Fruit fly (Drosophila melanogaster): Measurements from ENCODE around the gene CG4768.

CG4768 gene

dm6 chrX:16783141-16783715, 8.7 kb upstream of the CG4768 start, which contains the start of gene if:
Gene if (minus strand): TSS chrX:16783434.
- TF ChIP-seq tai (GFP tag; optimal IDR thresholded peaks at IDR 0.05) (no peak), CG9705 (GFP tag; optimal IDR thresholded peaks at IDR 0.05) (no peak), Dif (GFP tag; optimal IDR thresholded peaks at IDR 0.05; ENCODE audit: partially characterized antibody) (no peak), psq (GFP tag; optimal IDR thresholded peaks at IDR 0.05) (no peak), br (GFP tag; optimal IDR thresholded peaks at IDR 0.05) (no peak), Rel (GFP tag; optimal IDR thresholded peaks at IDR 0.05) (no peak), Rel (tag; optimal IDR thresholded peaks at IDR 0.05) (no peak)

- TF ChIP-seq pan (optimal IDR thresholded peaks at IDR 0.05) (no peak), Hnf4 (GFP tag; optimal IDR thresholded peaks at IDR 0.05) (no peak), Sp1 (GFP tag; optimal IDR thresholded peaks at IDR 0.05) (no peak), Rel (GFP tag; optimal IDR thresholded peaks at IDR 0.05) (no peak), Rel (tag; optimal IDR thresholded peaks at IDR 0.05) (no peak), N (GFP tag; optimal IDR thresholded peaks at IDR 0.05) (no peak), lola (GFP tag; optimal IDR thresholded peaks at IDR 0.05) (no peak), dmrt93B (GFP tag; optimal IDR thresholded peaks at IDR 0.05) (no peak), psq (GFP tag; optimal IDR thresholded peaks at IDR 0.05) (no peak), foxo (GFP tag; optimal IDR thresholded peaks at IDR 0.05) (no peak), CG9705 (GFP tag; optimal IDR thresholded peaks at IDR 0.05) (no peak), woc (GFP tag; optimal IDR thresholded peaks at IDR 0.05) (no peak), ey (GFP tag; optimal IDR thresholded peaks at IDR 0.05) (no peak), fru (GFP tag; optimal IDR thresholded peaks at IDR 0.05) (no peak), Vsx2 (GFP tag; optimal IDR thresholded peaks at IDR 0.05; ENCODE audit: partially characterized antibody) (no peak), sage (GFP tag; optimal IDR thresholded peaks at IDR 0.05) (no peak), h (GFP tag; optimal IDR thresholded peaks at IDR 0.05) (no peak), tai (GFP tag; optimal IDR thresholded peaks at IDR 0.05) (no peak), OdsH (GFP tag; optimal IDR thresholded peaks at IDR 0.05) (no peak), Jra (GFP tag; optimal IDR thresholded peaks at IDR 0.05) (no peak)
Measured at dm6 chrX:16783743-16784142, 8.2 kb upstream of the CG4768 start, which contains the start of gene mRpL22. Gene mRpL22 (plus strand): TSS chrX:16783933.

dm6 chrX:16786860-16787415, 5.0 kb upstream of the CG4768 start, which contains the start of the genes CG9609 and Sap30:
Gene CG9609 (minus strand): TSS chrX:16787008.
Gene Sap30 (plus strand): TSS chrX:16787283.
- TF ChIP-seq ey (GFP tag; optimal IDR thresholded peaks at IDR 0.05), result no peak
- TF ChIP-seq Sp1 (GFP tag; optimal IDR thresholded peaks at IDR 0.05), result no peak
- TF ChIP-seq Hr83 (GFP tag; optimal IDR thresholded peaks at IDR 0.05; ENCODE audit: poor library complexity, severe bottlenecking), result peak; percentile 28
- TF ChIP-seq sage (GFP tag; optimal IDR thresholded peaks at IDR 0.05), result no peak
- peak; percentile 24 for TF ChIP-seq Hnf4 (GFP tag; optimal IDR thresholded peaks at IDR 0.05)
- no peak for TF ChIP-seq rgr (GFP tag; optimal IDR thresholded peaks at IDR 0.05)
- no peak for TF ChIP-seq tai (GFP tag; optimal IDR thresholded peaks at IDR 0.05)

dm6 chrX:16787416-16787900, 4.5 kb upstream of the CG4768 start:
- TF ChIP-seq Rel (GFP tag; optimal IDR thresholded peaks at IDR 0.05), result no peak
- no peak for TF ChIP-seq Rel (tag; optimal IDR thresholded peaks at IDR 0.05)
- TF ChIP-seq psq (GFP tag; optimal IDR thresholded peaks at IDR 0.05), result peak; percentile 63
- TF ChIP-seq foxo (GFP tag; optimal IDR thresholded peaks at IDR 0.05), result peak in 1 of 2 experiments; percentile 18
- no peak for TF ChIP-seq rgr (GFP tag; optimal IDR thresholded peaks at IDR 0.05)
- no peak for TF ChIP-seq tai (GFP tag; optimal IDR thresholded peaks at IDR 0.05)
- TF ChIP-seq N (GFP tag; optimal IDR thresholded peaks at IDR 0.05), result no peak
- no peak for TF ChIP-seq Dfd (GFP tag; optimal IDR thresholded peaks at IDR 0.05)
- TF ChIP-seq Abd-B (GFP tag; optimal IDR thresholded peaks at IDR 0.05), result no peak
- TF ChIP-seq CG9705 (GFP tag; optimal IDR thresholded peaks at IDR 0.05), result no peak
- no peak for TF ChIP-seq h (GFP tag; optimal IDR thresholded peaks at IDR 0.05)
- no peak for TF ChIP-seq OdsH (GFP tag; optimal IDR thresholded peaks at IDR 0.05)
- TF ChIP-seq dl (GFP tag; optimal IDR thresholded peaks at IDR 0.05; ENCODE audit: insufficient read depth in 1 of 2, partially characterized antibody in 2 of 2), result no peak
- TF ChIP-seq usp (GFP tag; optimal IDR thresholded peaks at IDR 0.05), result no peak
- TF ChIP-seq Myc (optimal IDR thresholded peaks at IDR 0.05), result peak; percentile 13
- TF ChIP-seq dmrt93B (GFP tag; optimal IDR thresholded peaks at IDR 0.05), result no peak
- peak; percentile 23 for TF ChIP-seq HLH106 (tag; optimal IDR thresholded peaks at IDR 0.05)
- no peak for TF ChIP-seq fru (GFP tag; optimal IDR thresholded peaks at IDR 0.05)
- TF ChIP-seq lola (GFP tag; optimal IDR thresholded peaks at IDR 0.05), result no peak

Data from whole organism, wandering third instar larva.